Fruit fly (Drosophila melanogaster): ENCODE results near the gene CG6999.

dm6 chrX:9077558-9077957 is 10.6 kb upstream of the CG6999 start:
- TF ChIP-seq Crg-1 (GFP tag; optimal IDR thresholded peaks at IDR 0.05) (no peak), CG12768 (GFP tag; optimal IDR thresholded peaks at IDR 0.05) (no peak), cnc (optimal IDR thresholded peaks at IDR 0.05) (no peak), pad (GFP tag; optimal IDR thresholded peaks at IDR 0.05) (no peak), kay (GFP tag; ENCODE audit: borderline replicate concordance) (no peak), CG33017 (tag; optimal IDR thresholded peaks at IDR 0.05) (no peak), Mnt (GFP tag; optimal IDR thresholded peaks at IDR 0.05) (no peak), CG11617 (GFP tag; optimal IDR thresholded peaks at IDR 0.05) (no peak), bab1 (GFP tag; optimal IDR thresholded peaks at IDR 0.05) (no peak), Hr96 (GFP tag; optimal IDR thresholded peaks at IDR 0.05) (no peak), CG7045 (GFP tag; optimal IDR thresholded peaks at IDR 0.05) (no peak)
